Worm (Caenorhabditis elegans) whole organism, L4 larva: ENCODE measurements around the gene pri-1.

ENCODE experiments used
- D1046.2 ChIP-seq: fragments of 200-800 bp; sonication (Bioruptor generic); IDR thresholded peaks from 2 replicates; pipeline ENCODE4 v1.3.6; 2022; ENCODE audit warnings: missing genetic modification characterization, missing compliant biosample characterization
- F26F4.8 ChIP-seq: fragments of 200-800 bp; sonication (Bioruptor generic); conservative IDR thresholded peaks from 2 replicates; pipeline ENCODE4 v1.3.6; 2022; ENCODE audit warnings: missing genetic modification characterization, missing compliant biosample characterization
- F49E8.2 ChIP-seq: sonication (generic microtip); optimal IDR thresholded peaks from 2 replicates; lab custom pipeline; 2016; ENCODE audit warnings: missing compliant biosample characterization, mild to moderate bottlenecking, missing genetic modification characterization, borderline replicate concordance
- R02D3.7 ChIP-seq: fragments of 150-350 bp; sonication (generic microtip); optimal IDR thresholded peaks from 3 replicates; lab custom pipeline; 2014; ENCODE audit warnings: missing biosample characterization, missing genetic modification characterization
- Y48G9A.11 ChIP-seq: fragments of 200-800 bp; sonication (Bioruptor generic); IDR thresholded peaks from 2 replicates; pipeline ENCODE4 v1.3.6; 2022; ENCODE audit warnings: missing genetic modification reagents, missing genetic modification characterization, missing compliant biosample characterization
- ZK337.2 ChIP-seq: fragments of 200-800 bp; sonication (Bioruptor generic); IDR thresholded peaks from 2 replicates; pipeline ENCODE4 v1.3.6; 2022; ENCODE audit warnings: missing genetic modification reagents, missing genetic modification characterization, missing compliant biosample characterization
- ZK546.5 ChIP-seq, 2 experiments: sonication (generic microtip); optimal IDR thresholded peaks; 2 replicates each; lab custom pipeline; 2017; ENCODE audit warnings: missing biosample characterization in 2 of 2, missing genetic modification characterization in 2 of 2
- aha-1 ChIP-seq: fragments of 150-350 bp; peaks from one replicate; lab custom pipeline; 2014; ENCODE audit warnings: missing biosample characterization, missing genetic modification characterization
- arid-1 ChIP-seq: fragments of 200-800 bp; sonication (Bioruptor generic); conservative IDR thresholded peaks from 2 replicates; pipeline ENCODE4 v1.3.6; 2022; ENCODE audit warnings: missing genetic modification reagents, missing genetic modification characterization, missing compliant biosample characterization
- ceh-20 ChIP-seq: fragments of 200-800 bp; sonication (Bioruptor generic); IDR thresholded peaks from 2 replicates; pipeline ENCODE4 v1.3.6; 2022; ENCODE audit warnings: missing genetic modification reagents, missing genetic modification characterization, missing compliant biosample characterization
- ceh-28 ChIP-seq: fragments of 150-350 bp; optimal IDR thresholded peaks from 2 replicates; lab custom pipeline; 2014; ENCODE audit warnings: missing biosample characterization, missing genetic modification reagents, missing genetic modification characterization
- ceh-44 ChIP-seq: fragments of 200-800 bp; sonication (Bioruptor generic); IDR thresholded peaks from 2 replicates; pipeline ENCODE4 v1.3.6; 2022; ENCODE audit warnings: missing genetic modification reagents, missing genetic modification characterization, missing compliant biosample characterization
- ceh-62 ChIP-seq: sonication (generic microtip); optimal IDR thresholded peaks from 2 replicates; lab custom pipeline; 2017; ENCODE audit warnings: missing biosample characterization, missing genetic modification characterization
- ceh-82 ChIP-seq: sonication (generic microtip); optimal IDR thresholded peaks from 2 replicates; lab custom pipeline; 2017; ENCODE audit warnings: missing biosample characterization, missing genetic modification characterization
- daf-12 ChIP-seq: fragments of 150-350 bp; optimal IDR thresholded peaks from 2 replicates; lab custom pipeline; 2014; ENCODE audit warnings: missing biosample characterization, missing genetic modification reagents, missing genetic modification characterization
- daf-16 ChIP-seq, 3 experiments: sonication (generic microtip); optimal IDR thresholded peaks; 2 replicates each; lab custom pipeline; 2016 to 2017; ENCODE audit warnings: missing genetic modification characterization in 3 of 3, missing genetic modification reagents in 3 of 3, mild to moderate bottlenecking in 2 of 3, missing compliant biosample characterization in 2 of 3, missing biosample characterization in 1 of 3, moderate library complexity in 1 of 3
- dmd-9 ChIP-seq: fragments of 200-800 bp; sonication (Bioruptor generic); IDR thresholded peaks from 2 replicates; pipeline ENCODE4 v1.3.6; 2022; ENCODE audit warnings: missing genetic modification reagents, missing genetic modification characterization, missing compliant biosample characterization
- dpl-1 ChIP-seq: fragments of 150-350 bp; optimal IDR thresholded peaks from 2 replicates; lab custom pipeline; 2014; ENCODE audit warnings: missing biosample characterization, missing genetic modification reagents, missing genetic modification characterization
- duxl-1 ChIP-seq: sonication (generic microtip); optimal IDR thresholded peaks from 2 replicates; lab custom pipeline; 2016; ENCODE audit warnings: mild to moderate bottlenecking, missing genetic modification characterization, moderate library complexity, missing compliant biosample characterization; ENCODE audit not compliant: poor library complexity
- dve-1 ChIP-seq: sonication (generic microtip); optimal IDR thresholded peaks from 2 replicates; lab custom pipeline; 2017; ENCODE audit warnings: antibody characterized with exemption, mild to moderate bottlenecking, missing genetic modification characterization, missing compliant biosample characterization; ENCODE audit not compliant: insufficient read depth
- egl-27 ChIP-seq: sonication (generic microtip); optimal IDR thresholded peaks from 3 replicates; lab custom pipeline; 2017; ENCODE audit warnings: missing biosample characterization, missing genetic modification reagents, missing genetic modification characterization
- fos-1 ChIP-seq: fragments of 150-350 bp; optimal IDR thresholded peaks from 2 replicates; lab custom pipeline; 2014; ENCODE audit warnings: missing biosample characterization, missing genetic modification characterization
- hif-1 ChIP-seq, 2 experiments: sonication (generic microtip); optimal IDR thresholded peaks; 2 replicates each; lab custom pipeline; 2016 to 2017; ENCODE audit warnings: missing compliant biosample characterization in 2 of 2, missing genetic modification characterization in 2 of 2, missing genetic modification reagents in 2 of 2, missing genotype in 2 of 2, mild to moderate bottlenecking in 1 of 2
- hlh-11 ChIP-seq: fragments of 200-800 bp; sonication (Bioruptor generic); optimal IDR thresholded peaks from 2 replicates; lab custom pipeline; 2018; ENCODE audit warnings: mild to moderate bottlenecking, missing genetic modification characterization, missing compliant biosample characterization
- hlh-30 ChIP-seq: sonication (generic microtip); optimal IDR thresholded peaks from 2 replicates; lab custom pipeline; 2017; ENCODE audit warnings: antibody characterized with exemption, mild to moderate bottlenecking, missing genetic modification characterization, missing compliant biosample characterization; ENCODE audit not compliant: insufficient read depth
- lin-1 ChIP-seq: fragments of 200-800 bp; sonication (Bioruptor generic); IDR thresholded peaks from 2 replicates; pipeline ENCODE4 v1.3.6; 2022; ENCODE audit warnings: missing genetic modification reagents, missing genetic modification characterization, missing compliant biosample characterization
- lin-13 ChIP-seq: fragments of 150-350 bp; optimal IDR thresholded peaks from 2 replicates; lab custom pipeline; 2014; ENCODE audit warnings: missing biosample characterization, missing genetic modification reagents, missing genetic modification characterization
- lin-29 ChIP-seq: fragments of 200-800 bp; sonication (Bioruptor generic); IDR thresholded peaks from 2 replicates; pipeline ENCODE4 v1.3.6; 2022; ENCODE audit warnings: missing genetic modification reagents, missing genetic modification characterization, missing compliant biosample characterization
- lin-38 ChIP-seq: fragments of 200-800 bp; sonication (Bioruptor generic); IDR thresholded peaks from 2 replicates; pipeline ENCODE4 v1.3.6; 2022; ENCODE audit warnings: missing genetic modification reagents, missing genetic modification characterization, missing compliant biosample characterization
- lir-3 ChIP-seq: sonication (generic microtip); optimal IDR thresholded peaks from 2 replicates; lab custom pipeline; 2016; ENCODE audit warnings: mild to moderate bottlenecking, missing genetic modification characterization, missing compliant biosample characterization
- mes-2 ChIP-seq: sonication (generic microtip); optimal IDR thresholded peaks from 2 replicates; lab custom pipeline; 2016; ENCODE audit warnings: missing genotype, mild to moderate bottlenecking, missing genetic modification characterization, missing compliant biosample characterization; ENCODE audit not compliant: poor library complexity, severe bottlenecking
- mxl-3 ChIP-seq: fragments of 200-800 bp; sonication (Bioruptor generic); optimal IDR thresholded peaks from 2 replicates; lab custom pipeline; 2018; ENCODE audit warnings: mild to moderate bottlenecking, missing genetic modification characterization, missing compliant biosample characterization
- nhr-10 ChIP-seq: fragments of 150-350 bp; optimal IDR thresholded peaks from 2 replicates; lab custom pipeline; 2014; ENCODE audit warnings: missing biosample characterization, missing genetic modification characterization
- nhr-11 ChIP-seq: fragments of 150-350 bp; optimal IDR thresholded peaks from 2 replicates; lab custom pipeline; 2014; ENCODE audit warnings: missing biosample characterization, missing genetic modification characterization
- nhr-25 ChIP-seq: sonication (generic microtip); optimal IDR thresholded peaks from 2 replicates; lab custom pipeline; 2017; ENCODE audit warnings: missing genetic modification characterization, mild to moderate bottlenecking, missing compliant biosample characterization, antibody characterized with exemption, moderate library complexity, borderline replicate concordance; ENCODE audit not compliant: insufficient read depth
- nhr-42 ChIP-seq: fragments of 200-800 bp; sonication (Bioruptor generic); IDR thresholded peaks from 2 replicates; pipeline ENCODE4 v1.3.6; 2022; ENCODE audit warnings: missing genetic modification characterization, missing compliant biosample characterization
- nhr-76 ChIP-seq: fragments of 150-350 bp; optimal IDR thresholded peaks from 2 replicates; lab custom pipeline; 2014; ENCODE audit warnings: missing biosample characterization, missing genetic modification characterization
- rbr-2 ChIP-seq: sonication (generic microtip); optimal IDR thresholded peaks from 2 replicates; lab custom pipeline; 2016; ENCODE audit warnings: missing genotype, missing genetic modification characterization, missing compliant biosample characterization
- saeg-2 ChIP-seq: fragments of 200-800 bp; sonication (Bioruptor generic); IDR thresholded peaks from 2 replicates; pipeline ENCODE4 v1.3.6; 2022; ENCODE audit warnings: missing genetic modification reagents, missing genetic modification characterization, missing compliant biosample characterization
- sdz-12 ChIP-seq: fragments of 200-800 bp; sonication (Bioruptor generic); optimal IDR thresholded peaks from 2 replicates; lab custom pipeline; 2018; ENCODE audit warnings: mild to moderate bottlenecking, missing genetic modification characterization, missing compliant biosample characterization
- skn-1 ChIP-seq: fragments of 150-350 bp; optimal IDR thresholded peaks from 2 replicates; lab custom pipeline; 2014; ENCODE audit warnings: missing biosample characterization, missing genetic modification characterization
- spr-3 ChIP-seq: fragments of 200-800 bp; sonication (Bioruptor generic); optimal IDR thresholded peaks from 2 replicates; lab custom pipeline; 2018; ENCODE audit warnings: mild to moderate bottlenecking, missing genetic modification characterization, missing compliant biosample characterization
- tag-97 ChIP-seq: fragments of 200-800 bp; sonication (Bioruptor generic); IDR thresholded peaks from 2 replicates; pipeline ENCODE4 v1.3.6; 2022; ENCODE audit warnings: missing genetic modification characterization, missing compliant biosample characterization
- tra-1 ChIP-seq: fragments of 200-800 bp; sonication (Bioruptor generic); IDR thresholded peaks from 2 replicates; pipeline ENCODE4 v1.3.6; 2022; ENCODE audit warnings: missing genetic modification reagents, missing genetic modification characterization, missing compliant biosample characterization
- unc-130 ChIP-seq: sonication (generic microtip); optimal IDR thresholded peaks from 2 replicates; lab custom pipeline; 2016; ENCODE audit warnings: missing genetic modification reagents, missing genetic modification characterization, missing compliant biosample characterization
- unc-39 ChIP-seq: sonication (generic microtip); optimal IDR thresholded peaks from 2 replicates; lab custom pipeline; 2017; ENCODE audit warnings: missing biosample characterization, missing genetic modification characterization
- unc-62 ChIP-seq, 3 experiments: fragments of 150-350 bp in 1 of 3; sonication (generic microtip); optimal IDR thresholded peaks in 2 of 3; peaks in 1 of 3; 1 replicate in 1 of 3; 2 replicates in 2 of 3; lab custom pipeline; 2014 to 2017; ENCODE audit warnings: missing biosample characterization in 3 of 3, missing genetic modification characterization in 3 of 3, missing genetic modification reagents in 3 of 3, missing genotype in 1 of 3
- zag-1 ChIP-seq: fragments of 150-350 bp; optimal IDR thresholded peaks from 2 replicates; lab custom pipeline; 2014; ENCODE audit warnings: missing biosample characterization, missing genetic modification characterization

pri-1 gene

ce11 chrIII:9614211-9614610 lies at the start of gene pri-1, which contains the start of gene F58A4.6:
pri-1 (minus strand) TSS chrIII:9614281.
F58A4.6 (plus strand) TSS chrIII:9614482.
- no peak for TF ChIP-seq lin-13 (GFP tag; lab: Kevin White, UChicago)
- no peak for TF ChIP-seq mxl-3
- TF ChIP-seq tra-1 (GFP tag; lab: Robert Waterston, UW), result no peak
- TF ChIP-seq unc-39 (tag; lab: Kevin White, UChicago), result no peak
- no peak for TF ChIP-seq F26F4.8
- TF ChIP-seq unc-130 (GFP tag; lab: Kevin White, UChicago), result no peak
- no peak for TF ChIP-seq rbr-2 (tag; lab: Kevin White, UChicago)
- no peak for TF ChIP-seq D1046.2 (GFP tag; lab: Robert Waterston, UW)
- TF ChIP-seq ZK337.2, result no peak
- TF ChIP-seq aha-1 (tag; lab: Kevin White, UChicago), result peak; percentile 20
- TF ChIP-seq tag-97, result no peak
- no peak for TF ChIP-seq nhr-25 (tag; lab: Kevin White, UChicago)
- TF ChIP-seq saeg-2 (GFP tag; lab: Robert Waterston, UW), result no peak
- no peak for TF ChIP-seq dve-1 (tag; lab: Kevin White, UChicago)
- no peak for TF ChIP-seq ceh-28 (tag; lab: Kevin White, UChicago)
- TF ChIP-seq spr-3 (GFP tag; lab: Kevin White, UChicago), result no peak
- TF ChIP-seq daf-16 (GFP tag; optimal IDR thresholded peaks at IDR 0.05; lab: Kevin White, UChicago), result no peak
- TF ChIP-seq daf-16 (tag; optimal IDR thresholded peaks at IDR 0.05; lab: Kevin White, UChicago), result no peak
- TF ChIP-seq fos-1 (tag; lab: Kevin White, UChicago), result no peak
- TF ChIP-seq mes-2 (tag; lab: Kevin White, UChicago), result peak; percentile 53
- TF ChIP-seq hlh-30 (tag; lab: Kevin White, UChicago), result peak; percentile 24
- no peak for TF ChIP-seq hlh-11 (tag; lab: Kevin White, UChicago)
- TF ChIP-seq ZK546.5 (tag; optimal IDR thresholded peaks at IDR 0.05; lab: Kevin White, UChicago), result no peak
- no peak for TF ChIP-seq zag-1 (tag; lab: Kevin White, UChicago)
- TF ChIP-seq nhr-76 (tag; lab: Kevin White, UChicago), result no peak
- TF ChIP-seq nhr-42 (GFP tag; lab: Robert Waterston, UW), result no peak
- peak; percentile 92 for TF ChIP-seq lin-38 (GFP tag; lab: Robert Waterston, UW)
- no peak for TF ChIP-seq lin-1
- no peak for TF ChIP-seq hif-1 (tag; optimal IDR thresholded peaks at IDR 0.05; lab: Kevin White, UChicago)
- no peak for TF ChIP-seq ceh-82 (tag; lab: Kevin White, UChicago)
- no peak for TF ChIP-seq duxl-1 (tag; lab: Kevin White, UChicago)
- TF ChIP-seq unc-62 (GFP tag; optimal IDR thresholded peaks at IDR 0.05 in 1 of 2; lab: Kevin White, UChicago), result no peak
- TF ChIP-seq unc-62 (tag; optimal IDR thresholded peaks at IDR 0.05; lab: Kevin White, UChicago), result no peak
- peak; percentile 83 for TF ChIP-seq dpl-1
- TF ChIP-seq lir-3, result no peak
- no peak for TF ChIP-seq nhr-11 (tag; lab: Kevin White, UChicago)
- no peak for TF ChIP-seq arid-1

ce11 chrIII:9662266-9662959 lies 48.3 kb upstream of the pri-1 start:
- no peak for TF ChIP-seq lin-29
- TF ChIP-seq F49E8.2 (tag; lab: Kevin White, UChicago), result no peak
- TF ChIP-seq ceh-44, result no peak
- TF ChIP-seq egl-27 (tag; lab: Kevin White, UChicago), result no peak
- no peak for TF ChIP-seq Y48G9A.11 (GFP tag; lab: Robert Waterston, UW)
- 0 out of 2 replicates have a peak, but pooled peaks have one; percentile 42 for TF ChIP-seq D1046.2 (GFP tag; lab: Robert Waterston, UW)
- TF ChIP-seq spr-3 (GFP tag; lab: Kevin White, UChicago), result no peak
- TF ChIP-seq R02D3.7 (tag; lab: Kevin White, UChicago), result no peak
- no peak for TF ChIP-seq unc-130 (GFP tag; lab: Kevin White, UChicago)
- TF ChIP-seq ceh-28 (tag; lab: Kevin White, UChicago), result no peak
- no peak for TF ChIP-seq daf-12 (tag; lab: Kevin White, UChicago)
- no peak for TF ChIP-seq unc-39 (tag; lab: Kevin White, UChicago)
- TF ChIP-seq nhr-10 (tag; lab: Kevin White, UChicago), result no peak
- no peak for TF ChIP-seq ceh-20
- no peak for TF ChIP-seq nhr-42 (GFP tag; lab: Robert Waterston, UW)
- TF ChIP-seq skn-1, result no peak
- TF ChIP-seq ceh-62 (tag; lab: Kevin White, UChicago), result no peak
- TF ChIP-seq arid-1, result no peak
- TF ChIP-seq sdz-12 (GFP tag; lab: Kevin White, UChicago), result no peak
- no peak for TF ChIP-seq dmd-9 (GFP tag; lab: Robert Waterston, UW)
